Worm (Caenorhabditis elegans) whole organism, L3 larva: ENCODE measurements around the gene C01G10.14.

Experiments
- R02D3.7 ChIP-seq: fragments of 150-350 bp; optimal IDR thresholded peaks from 2 replicates; lab custom pipeline; 2014; ENCODE audit warnings: missing biosample characterization, missing genetic modification characterization
- ZK546.5 ChIP-seq: sonication (generic microtip); optimal IDR thresholded peaks from 2 replicates; lab custom pipeline; 2017; ENCODE audit warnings: missing biosample characterization, missing genetic modification characterization
- aly-2 ChIP-seq: fragments of 150-350 bp; optimal IDR thresholded peaks from 2 replicates; lab custom pipeline; 2014; ENCODE audit warnings: missing biosample characterization, missing genetic modification characterization
- ama-1 ChIP-seq: fragments of 150-350 bp; optimal IDR thresholded peaks from 2 replicates; lab custom pipeline; 2018
- ceh-16 ChIP-seq: sonication (generic microtip); optimal IDR thresholded peaks from 2 replicates; lab custom pipeline; 2017; ENCODE audit warnings: missing biosample characterization, missing genetic modification characterization
- ceh-28 ChIP-seq: fragments of 150-350 bp; optimal IDR thresholded peaks from 2 replicates; lab custom pipeline; 2014; ENCODE audit warnings: missing biosample characterization, missing genetic modification reagents, missing genetic modification characterization
- ceh-82 ChIP-seq: fragments of 150-350 bp; optimal IDR thresholded peaks from 2 replicates; lab custom pipeline; 2014; ENCODE audit warnings: missing biosample characterization, missing genetic modification characterization
- ceh-9 ChIP-seq: sonication (generic microtip); optimal IDR thresholded peaks from 2 replicates; lab custom pipeline; 2018; ENCODE audit warnings: missing biosample characterization, missing genetic modification characterization
- daf-12 ChIP-seq: fragments of 150-350 bp; optimal IDR thresholded peaks from 2 replicates; lab custom pipeline; 2014; ENCODE audit warnings: missing biosample characterization, missing genetic modification reagents, missing genetic modification characterization
- egl-27 ChIP-seq: sonication (generic microtip); optimal IDR thresholded peaks from 4 replicates; lab custom pipeline; 2017; ENCODE audit warnings: missing biosample characterization, missing genetic modification reagents, missing genetic modification characterization
- egl-5 ChIP-seq: fragments of 150-350 bp; optimal IDR thresholded peaks from 2 replicates; lab custom pipeline; 2017; ENCODE audit warnings: missing biosample characterization, missing genetic modification reagents, missing genetic modification characterization, inconsistent platforms
- elt-1 ChIP-seq: fragments of 150-350 bp; optimal IDR thresholded peaks from 2 replicates; lab custom pipeline; 2014; ENCODE audit warnings: missing biosample characterization, missing genetic modification characterization
- elt-2 ChIP-seq: sonication (generic microtip); optimal IDR thresholded peaks from 2 replicates; lab custom pipeline; 2016; ENCODE audit warnings: missing genetic modification reagents, mild to moderate bottlenecking, missing genetic modification characterization, missing compliant biosample characterization
- elt-3 ChIP-seq, 3 experiments: fragments of 150-350 bp in 1 of 3; sonication (generic microtip) in 2 of 3; optimal IDR thresholded peaks; 2 replicates in 2 of 3; 4 replicates in 1 of 3; lab custom pipeline; 2014 to 2017; ENCODE audit warnings: missing biosample characterization in 3 of 3, missing genetic modification characterization in 3 of 3
- eor-1 ChIP-seq, 2 experiments: fragments of 150-350 bp; optimal IDR thresholded peaks; 2 replicates each; lab custom pipeline; 2014 to 2018; ENCODE audit warnings: missing biosample characterization in 2 of 2, missing genetic modification characterization in 2 of 2
- fkh-10 ChIP-seq: sonication (generic microtip); optimal IDR thresholded peaks from 2 replicates; lab custom pipeline; 2017; ENCODE audit warnings: missing biosample characterization, missing genetic modification reagents, missing genetic modification characterization
- fkh-2 ChIP-seq: fragments of 150-350 bp; optimal IDR thresholded peaks from 2 replicates; lab custom pipeline; 2014; ENCODE audit warnings: missing biosample characterization, missing genetic modification reagents, missing genetic modification characterization
- fos-1 ChIP-seq: fragments of 150-350 bp; optimal IDR thresholded peaks from 2 replicates; lab custom pipeline; 2014; ENCODE audit warnings: missing biosample characterization, missing genetic modification characterization
- hmg-11 ChIP-seq: sonication (generic microtip); optimal IDR thresholded peaks from 2 replicates; lab custom pipeline; 2016; ENCODE audit warnings: missing genetic modification characterization, missing compliant biosample characterization
- jun-1 ChIP-seq: fragments of 150-350 bp; optimal IDR thresholded peaks from 2 replicates; lab custom pipeline; 2014; ENCODE audit warnings: missing biosample characterization, missing genetic modification reagents, missing genetic modification characterization
- lin-15B ChIP-seq: fragments of 150-350 bp; optimal IDR thresholded peaks from 2 replicates; lab custom pipeline; 2014; ENCODE audit warnings: missing biosample characterization, missing genetic modification characterization
- lin-39 ChIP-seq: fragments of 150-350 bp; optimal IDR thresholded peaks from 2 replicates; lab custom pipeline; 2018; ENCODE audit warnings: missing biosample characterization, missing genetic modification reagents, missing genetic modification characterization
- lsy-12 ChIP-seq: sonication (generic microtip); optimal IDR thresholded peaks from 2 replicates; lab custom pipeline; 2016; ENCODE audit warnings: mild to moderate bottlenecking, missing genetic modification characterization, missing compliant biosample characterization
- mdl-1 ChIP-seq: fragments of 150-350 bp; optimal IDR thresholded peaks from 2 replicates; lab custom pipeline; 2014; ENCODE audit warnings: missing biosample characterization, missing genetic modification characterization
- mml-1 ChIP-seq: fragments of 150-350 bp; sonication (generic microtip); optimal IDR thresholded peaks from 3 replicates; lab custom pipeline; 2014; ENCODE audit warnings: missing biosample characterization, missing genetic modification characterization
- nfya-1 ChIP-seq: sonication (generic microtip); optimal IDR thresholded peaks from 2 replicates; lab custom pipeline; 2017; ENCODE audit warnings: missing genetic modification characterization, mild to moderate bottlenecking, missing compliant biosample characterization, antibody characterized with exemption, moderate library complexity; ENCODE audit not compliant: insufficient read depth
- nhr-11 ChIP-seq: fragments of 150-350 bp; optimal IDR thresholded peaks from 2 replicates; lab custom pipeline; 2014; ENCODE audit warnings: missing biosample characterization, missing genetic modification characterization
- nhr-12 ChIP-seq: fragments of 150-350 bp; optimal IDR thresholded peaks from 2 replicates; lab custom pipeline; 2014; ENCODE audit warnings: missing biosample characterization, missing genetic modification characterization
- nhr-23 ChIP-seq: fragments of 150-350 bp; optimal IDR thresholded peaks from 2 replicates; lab custom pipeline; 2014; ENCODE audit warnings: missing biosample characterization, missing genetic modification reagents, missing genetic modification characterization
- nhr-237 ChIP-seq: fragments of 150-350 bp; optimal IDR thresholded peaks from 2 replicates; lab custom pipeline; 2014; ENCODE audit warnings: missing biosample characterization, missing genetic modification characterization
- nhr-25 ChIP-seq: sonication (generic microtip); optimal IDR thresholded peaks from 2 replicates; lab custom pipeline; 2017; ENCODE audit warnings: missing biosample characterization, missing genetic modification characterization
- nhr-28 ChIP-seq: fragments of 150-350 bp; optimal IDR thresholded peaks from 2 replicates; lab custom pipeline; 2014; ENCODE audit warnings: missing biosample characterization, missing genetic modification characterization
- nhr-43 ChIP-seq: sonication (generic microtip); optimal IDR thresholded peaks from 2 replicates; lab custom pipeline; 2016; ENCODE audit warnings: mild to moderate bottlenecking, missing genetic modification characterization, missing compliant biosample characterization; ENCODE audit not compliant: poor library complexity, severe bottlenecking
- nhr-67 ChIP-seq: fragments of 150-350 bp; optimal IDR thresholded peaks from 2 replicates; lab custom pipeline; 2014; ENCODE audit warnings: missing biosample characterization, missing genetic modification characterization
- nhr-76 ChIP-seq: fragments of 150-350 bp; sonication (generic microtip); optimal IDR thresholded peaks from 5 replicates; lab custom pipeline; 2014; ENCODE audit warnings: missing biosample characterization, missing genetic modification characterization
- nhr-77 ChIP-seq: fragments of 150-350 bp; optimal IDR thresholded peaks from 2 replicates; lab custom pipeline; 2014; ENCODE audit warnings: missing biosample characterization, missing genetic modification characterization
- pha-4 ChIP-seq: fragments of 150-350 bp; optimal IDR thresholded peaks from 2 replicates; lab custom pipeline; 2014; ENCODE audit warnings: missing biosample characterization, missing genetic modification reagents, missing genetic modification characterization
- pqm-1 ChIP-seq: fragments of 150-350 bp; optimal IDR thresholded peaks from 2 replicates; lab custom pipeline; 2017; ENCODE audit warnings: missing biosample characterization, missing genetic modification characterization, inconsistent platforms
- sea-2 ChIP-seq: fragments of 150-350 bp; sonication (generic microtip); optimal IDR thresholded peaks from 4 replicates; lab custom pipeline; 2014; ENCODE audit warnings: missing biosample characterization, missing genetic modification reagents, missing genetic modification characterization
- skn-1 ChIP-seq: fragments of 150-350 bp; optimal IDR thresholded peaks from 2 replicates; lab custom pipeline; 2014; ENCODE audit warnings: missing biosample characterization, missing genetic modification characterization
- snpc-4 ChIP-seq: fragments of 150-350 bp; optimal IDR thresholded peaks from 2 replicates; lab custom pipeline; 2014; ENCODE audit warnings: missing biosample characterization, missing genetic modification characterization
- tbx-2 ChIP-seq: sonication (generic microtip); optimal IDR thresholded peaks from 2 replicates; lab custom pipeline; 2016; ENCODE audit warnings: mild to moderate bottlenecking, missing genetic modification characterization, missing compliant biosample characterization
- unc-39 ChIP-seq: sonication (generic microtip); optimal IDR thresholded peaks from 4 replicates; lab custom pipeline; 2017; ENCODE audit warnings: missing biosample characterization, missing genetic modification characterization
- unc-62 ChIP-seq: fragments of 150-350 bp; sonication (generic microtip); optimal IDR thresholded peaks from 4 replicates; lab custom pipeline; 2014; ENCODE audit warnings: missing biosample characterization, missing genetic modification reagents, missing genetic modification characterization
- ztf-11 ChIP-seq: fragments of 150-350 bp; optimal IDR thresholded peaks from 2 replicates; lab custom pipeline; 2014; ENCODE audit warnings: missing biosample characterization, missing genetic modification characterization
- ztf-4 ChIP-seq: fragments of 150-350 bp; optimal IDR thresholded peaks from 2 replicates; lab custom pipeline; 2014; ENCODE audit warnings: missing biosample characterization, missing genetic modification characterization

Gene C01G10.14

ce11 chrV:15089438-15089837 is 16.3 kb downstream of the C01G10.14 start, which contains the start of the genes C01G10.5 and C01G10.4:
TSS of gene C01G10.5 (minus strand) at chrV:15089538.
TSS of gene C01G10.4 (plus strand) at chrV:15089740.
- TF ChIP-seq tbx-2 (tag; lab: Kevin White, UChicago), result no peak
- TF ChIP-seq aly-2 (tag; lab: Kevin White, UChicago), result no peak
- no peak for TF ChIP-seq nhr-43 (tag; lab: Kevin White, UChicago)

- TF ChIP-seq sea-2 (GFP tag; lab: Kevin White, UChicago) (no peak), lin-15B (tag; lab: Kevin White, UChicago) (no peak)
These were observed 17.1 kb downstream of the C01G10.14 start, which contains the start of gene C01G10.18 for ce11 chrV:15088613-15089012. TSS of gene C01G10.18 (minus strand) at chrV:15088713.

ce11 chrV:15087207-15087706 is 18.5 kb downstream of the C01G10.14 start, which contains the start of the genes C01G10.15 and C01G10.6:
TSS of gene C01G10.15 (minus strand) at chrV:15087307.
TSS of gene C01G10.6 (plus strand) at chrV:15087656.
- TF ChIP-seq pha-4 (tag; lab: Kevin White, UChicago) (peak; percentile 27), skn-1 (tag; lab: Kevin White, UChicago) (no peak)
- TF ChIP-seq, all 47 proteins: peak for 1

- TF ChIP-seq ceh-28 (tag; lab: Kevin White, UChicago) (peak; percentile 77), aly-2 (tag; lab: Kevin White, UChicago) (no peak), nhr-43 (tag; lab: Kevin White, UChicago) (peak; percentile 95), nhr-77 (peak; percentile 37), ztf-4 (tag; lab: Kevin White, UChicago) (no peak), skn-1 (tag; lab: Kevin White, UChicago) (peak; percentile 15), pqm-1 (tag; lab: Kevin White, UChicago) (peak; percentile 82), ztf-11 (no peak), mml-1 (tag; lab: Kevin White, UChicago) (no peak), nhr-23 (tag; lab: Kevin White, UChicago) (no peak), nhr-11 (tag; lab: Kevin White, UChicago) (peak; percentile 11), fkh-10 (GFP tag; lab: Kevin White, UChicago) (peak; percentile 92), nfya-1 (tag; lab: Kevin White, UChicago) (peak; percentile 89), daf-12 (tag; lab: Kevin White, UChicago) (no peak), snpc-4 (tag; lab: Kevin White, UChicago) (peak; percentile 87), nhr-25 (peak; percentile 86), elt-3 (tag; optimal IDR thresholded peaks at IDR 0.05; lab: Kevin White, UChicago) (no peak), nhr-28 (no peak), nhr-12 (tag; lab: Kevin White, UChicago) (no peak), egl-27 (tag; lab: Kevin White, UChicago) (peak; percentile 13), nhr-237 (tag; lab: Kevin White, UChicago) (no peak), jun-1 (tag; lab: Kevin White, UChicago) (peak; percentile 58), ZK546.5 (tag; lab: Kevin White, UChicago) (no peak), hmg-11 (tag; lab: Kevin White, UChicago) (peak; percentile 83), mdl-1 (tag; lab: Kevin White, UChicago) (no peak), egl-5 (tag; lab: Kevin White, UChicago) (peak; percentile 87), ceh-9 (tag; lab: Kevin White, UChicago) (no peak), elt-2 (tag; lab: Kevin White, UChicago) (peak; percentile 61), lin-39 (peak; percentile 75), unc-39 (tag; lab: Kevin White, UChicago) (no peak), elt-1 (tag; lab: Kevin White, UChicago) (no peak), ceh-16 (tag; lab: Kevin White, UChicago) (no peak), nhr-76 (peak; percentile 0), ama-1 (lab: Kevin White, UChicago) (no peak), R02D3.7 (tag; lab: Kevin White, UChicago) (peak; percentile 98), eor-1 (tag; optimal IDR thresholded peaks at IDR 0.05; lab: Kevin White, UChicago) (peak in 1 of 2 experiments; percentile 45), pha-4 (tag; lab: Kevin White, UChicago) (peak; percentile 95), unc-62 (GFP tag; lab: Kevin White, UChicago) (no peak), sea-2 (GFP tag; lab: Kevin White, UChicago) (no peak), fkh-2 (tag; lab: Kevin White, UChicago) (no peak), nhr-67 (tag; lab: Kevin White, UChicago) (no peak), lsy-12 (tag; lab: Kevin White, UChicago) (peak; percentile 85), tbx-2 (tag; lab: Kevin White, UChicago) (peak; percentile 37), ceh-82 (tag; lab: Kevin White, UChicago) (peak; percentile 68), lin-15B (tag; lab: Kevin White, UChicago) (peak; percentile 99), fos-1 (no peak)
These were observed 20.4 kb downstream of the C01G10.14 start, which contains the start of the genes ahsa-1 and C01G10.7 for ce11 chrV:15085335-15085800. TSS of gene ahsa-1 (minus strand) at chrV:15085385. TSS of gene C01G10.7 (plus strand) at chrV:15085747.
